Worm (Caenorhabditis elegans): Measurements from ENCODE around the gene emc-3.

DNA sequence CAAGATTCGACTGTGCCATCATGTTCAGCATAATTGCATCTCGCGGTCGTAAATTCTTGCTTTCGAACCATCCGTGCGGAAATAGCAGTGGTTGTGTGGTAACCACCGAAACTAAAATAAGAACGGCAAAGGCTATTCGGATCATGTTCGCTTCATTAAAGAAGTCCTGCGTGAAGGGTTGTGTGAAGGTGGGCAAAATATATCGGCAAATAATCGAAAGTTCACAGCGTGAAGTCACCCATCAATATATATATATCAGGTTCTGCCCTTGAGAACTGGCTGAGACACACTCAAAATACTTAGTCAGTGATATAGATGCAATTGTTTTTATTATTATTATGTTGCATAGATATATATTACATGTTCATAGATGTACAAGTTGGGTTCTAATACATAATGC, 26.3 kb upstream of the emc-3 start, which contains the start of gene Y62E10A.19:
- no peak for TF ChIP-seq ces-1 (GFP tag; optimal IDR thresholded peaks at IDR 0.05)
- no peak for TF ChIP-seq lsy-2 (tag; optimal IDR thresholded peaks at IDR 0.05)
- TF ChIP-seq ceh-82 (tag; optimal IDR thresholded peaks at IDR 0.05): no peak
- TF ChIP-seq snpc-4 (tag; optimal IDR thresholded peaks at IDR 0.05): no peak
- TF ChIP-seq nhr-237 (tag; optimal IDR thresholded peaks at IDR 0.05): no peak
- TF ChIP-seq unc-98 (GFP tag; IDR thresholded peaks at IDR 0.05): no peak

Data from whole organism, L1 larva.